Worm (Caenorhabditis elegans): Measurements from ENCODE around the gene gcn-2.
"Not testable (repeated sequence)": the region's sequence is repeated elsewhere in the genome, so short reads cannot be mapped to it uniquely, and the experiment has no call there.

DNA sequence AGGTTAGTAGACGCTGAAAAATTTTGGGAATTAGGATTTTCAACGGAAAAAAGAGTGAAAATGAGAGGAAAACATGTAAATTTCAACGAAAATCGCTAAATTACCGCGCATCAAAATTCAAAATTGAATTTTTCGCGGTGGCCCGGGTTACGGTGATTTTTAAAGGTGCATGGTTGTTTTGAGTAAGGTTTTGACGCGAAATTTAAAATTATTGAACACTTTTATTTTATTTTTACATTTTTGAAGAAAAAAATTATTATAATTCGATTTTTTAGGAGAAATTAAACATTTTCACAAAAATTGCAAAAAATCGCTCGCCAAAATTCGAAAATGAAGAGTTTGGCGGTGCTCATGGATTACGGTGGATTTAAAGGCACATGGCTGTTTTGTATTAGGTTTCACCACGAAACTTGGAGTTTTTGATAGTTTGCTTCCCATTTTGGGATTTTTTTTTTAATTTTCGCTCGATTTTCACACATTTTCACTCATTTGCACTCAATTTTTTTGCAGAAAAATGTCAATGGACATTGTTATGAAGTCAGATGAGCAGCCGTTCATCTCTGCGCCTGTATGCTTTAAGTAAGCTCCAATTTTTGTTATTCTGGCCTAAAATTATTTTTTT is 40.4 kb upstream of the gcn-2 start, which contains the start of gene puf-6:
- not testable (repeated sequence) for TF ChIP-seq egl-27, lin-11, ztf-4, nhr-10, lsy-2 (tag; optimal IDR thresholded peaks at IDR 0.05)

Measured in whole organism, L2 larva.